Fruit fly (Drosophila melanogaster) whole organism, embryonic: ENCODE data around the gene Gs1l.

Source experiments
- ATbp ChIP-seq: fragments of 200-800 bp; sonication (Bioruptor generic); optimal IDR thresholded peaks from 2 replicates; lab custom pipeline; 2017; ENCODE audit warnings: missing biosample characterization, mild to moderate bottlenecking, missing genetic modification characterization, missing genetic modification reagents
- B-H1 ChIP-seq: fragments of 200-800 bp; sonication (Bioruptor generic); IDR thresholded peaks from 3 replicates; pipeline ENCODE4 v1.3.6; 2022; ENCODE audit warnings: missing biosample characterization, missing genetic modification characterization
- Bgb ChIP-seq: fragments of 200-800 bp; sonication (Bioruptor generic); IDR thresholded peaks from 2 replicates; pipeline ENCODE4 v1.3.6; 2022; ENCODE audit warnings: missing biosample characterization, missing genetic modification characterization; ENCODE audit not compliant: partially characterized antibody
- BtbVII ChIP-seq: fragments of 200-800 bp; sonication (Bioruptor generic); optimal IDR thresholded peaks from 3 replicates; lab custom pipeline; 2017; ENCODE audit warnings: missing biosample characterization, mild to moderate bottlenecking, missing genetic modification characterization
- Bteb2 ChIP-seq: fragments of 200-800 bp; sonication (Bioruptor generic); optimal IDR thresholded peaks from 2 replicates; lab custom pipeline; 2016; ENCODE audit warnings: missing biosample characterization, missing genetic modification characterization
- CG1024 ChIP-seq: fragments of 200-800 bp; sonication (Bioruptor generic); IDR thresholded peaks from 2 replicates; pipeline ENCODE4 v1.3.6; 2022; ENCODE audit warnings: missing biosample characterization, missing genetic modification characterization
- CG11456 ChIP-seq: fragments of 200-800 bp; sonication (Bioruptor generic); IDR thresholded peaks from 3 replicates; pipeline ENCODE4 v1.3.6; 2022; ENCODE audit warnings: missing biosample characterization, missing genetic modification characterization
- CG12744 ChIP-seq: fragments of 200-800 bp; sonication (Bioruptor generic); optimal IDR thresholded peaks from 2 replicates; lab custom pipeline; 2016; ENCODE audit warnings: missing biosample characterization, missing genetic modification characterization
- CG12942 ChIP-seq: fragments of 200-800 bp; sonication (Bioruptor generic); optimal IDR thresholded peaks from 3 replicates; lab custom pipeline; 2016; ENCODE audit warnings: missing biosample characterization, missing genetic modification characterization
- CG13123 ChIP-seq: fragments of 200-800 bp; sonication (Bioruptor generic); optimal IDR thresholded peaks from 2 replicates; lab custom pipeline; 2016; ENCODE audit warnings: missing biosample characterization, missing genetic modification characterization
- CG14050 ChIP-seq: fragments of 200-800 bp; sonication (Bioruptor generic); IDR thresholded peaks from 3 replicates; pipeline ENCODE4 v1.3.6; 2022; ENCODE audit warnings: missing biosample characterization, missing genetic modification characterization
- CG1603 ChIP-seq: fragments of 200-800 bp; sonication (Bioruptor generic); optimal IDR thresholded peaks from 2 replicates; lab custom pipeline; 2019; ENCODE audit warnings: missing biosample characterization, mild to moderate bottlenecking, missing genetic modification characterization, moderate library complexity
- CG18476 ChIP-seq: fragments of 200-800 bp; sonication (Bioruptor generic); optimal IDR thresholded peaks from 2 replicates; lab custom pipeline; 2016; ENCODE audit warnings: missing biosample characterization, mild to moderate bottlenecking, missing genetic modification characterization
- CG18599 ChIP-seq: fragments of 200-800 bp; sonication (Bioruptor generic); optimal IDR thresholded peaks from 3 replicates; lab custom pipeline; 2017; ENCODE audit warnings: missing biosample characterization, missing genetic modification characterization, mild to moderate bottlenecking, moderate library complexity, missing genetic modification reagents
- CG31224 ChIP-seq: fragments of 200-800 bp; sonication (Bioruptor generic); IDR thresholded peaks from 2 replicates; pipeline ENCODE4 v1.3.6; 2022; ENCODE audit warnings: missing biosample characterization, missing genetic modification characterization
- CG3847 ChIP-seq: fragments of 200-800 bp; sonication (Bioruptor generic); IDR thresholded peaks from 2 replicates; pipeline ENCODE4 v1.3.6; 2022; ENCODE audit warnings: missing biosample characterization, missing genetic modification characterization
- CG4424 ChIP-seq: fragments of 200-800 bp; sonication (Bioruptor generic); optimal IDR thresholded peaks from 3 replicates; lab custom pipeline; 2016; ENCODE audit warnings: missing biosample characterization, missing genetic modification characterization
- CG4730 ChIP-seq: fragments of 200-800 bp; sonication (Bioruptor generic); IDR thresholded peaks from 2 replicates; pipeline ENCODE4 v1.3.6; 2022; ENCODE audit warnings: missing biosample characterization, missing genetic modification characterization
- CG6254 ChIP-seq: fragments of 200-800 bp; sonication (Bioruptor generic); optimal IDR thresholded peaks from 3 replicates; lab custom pipeline; 2017; ENCODE audit warnings: mild to moderate bottlenecking, missing biosample characterization, missing genetic modification reagents, missing genetic modification characterization
- CG9817 ChIP-seq: fragments of 200-800 bp; sonication (Bioruptor generic); optimal IDR thresholded peaks from 2 replicates; lab custom pipeline; 2018; ENCODE audit warnings: missing biosample characterization, mild to moderate bottlenecking, missing genetic modification characterization, moderate library complexity
- CHES-1-like ChIP-seq: fragments of 200-800 bp; sonication (Bioruptor generic); optimal IDR thresholded peaks from 2 replicates; lab custom pipeline; 2016; ENCODE audit warnings: missing biosample characterization, missing genetic modification characterization
- E2f1 ChIP-seq: fragments of 200-800 bp; sonication (Bioruptor generic); IDR thresholded peaks from 2 replicates; pipeline ENCODE4 v1.3.6; 2022; ENCODE audit warnings: missing biosample characterization, missing genetic modification characterization
- E2f2 ChIP-seq: fragments of 200-800 bp; sonication (Bioruptor generic); IDR thresholded peaks from 2 replicates; pipeline ENCODE4 v1.3.6; 2022; ENCODE audit warnings: missing biosample characterization, missing genetic modification characterization
- Gug ChIP-seq: fragments of 200-800 bp; sonication (Bioruptor generic); IDR thresholded peaks from 4 replicates; pipeline ENCODE4 v1.3.6; 2022; ENCODE audit warnings: missing biosample characterization, missing genetic modification characterization
- Hr51 ChIP-seq, 2 experiments: fragments of 200-800 bp; sonication (Bioruptor generic); optimal IDR thresholded peaks; 2 replicates in 1 of 2; 3 replicates in 1 of 2; lab custom pipeline; 2016 to 2018; ENCODE audit warnings: missing biosample characterization in 2 of 2, missing genetic modification characterization in 2 of 2, mild to moderate bottlenecking in 1 of 2, moderate library complexity in 1 of 2
- MBD-R2 ChIP-seq: fragments of 200-800 bp; sonication (Bioruptor generic); IDR thresholded peaks from 2 replicates; pipeline ENCODE4 v1.3.6; 2022; ENCODE audit warnings: missing biosample characterization, missing genetic modification characterization
- Nf-YC ChIP-seq: fragments of 200-800 bp; optimal IDR thresholded peaks from 3 replicates; lab custom pipeline; 2019; ENCODE audit warnings: missing biosample characterization, mild to moderate bottlenecking, missing genetic modification characterization, moderate library complexity
- Side ChIP-seq: fragments of 200-800 bp; sonication (Bioruptor generic); optimal IDR thresholded peaks from 2 replicates; lab custom pipeline; 2016; ENCODE audit warnings: missing biosample characterization, missing genetic modification characterization
- ase ChIP-seq: fragments of 200-800 bp; sonication (Bioruptor generic); IDR thresholded peaks from 3 replicates; pipeline ENCODE4 v1.3.6; 2022; ENCODE audit warnings: missing biosample characterization, missing genetic modification characterization
- az2 ChIP-seq: fragments of 200-800 bp; sonication (Bioruptor generic); optimal IDR thresholded peaks from 3 replicates; lab custom pipeline; 2016; ENCODE audit warnings: missing biosample characterization, missing genetic modification characterization
- bab2 ChIP-seq: fragments of 200-800 bp; sonication (Bioruptor generic); optimal IDR thresholded peaks from 2 replicates; lab custom pipeline; 2016; ENCODE audit warnings: missing biosample characterization, missing genetic modification characterization
- br ChIP-seq: fragments of >200 bp; optimal IDR thresholded peaks from 2 replicates; lab custom pipeline; 2017
- dmrt99B ChIP-seq: fragments of 200-800 bp; sonication (Bioruptor generic); optimal IDR thresholded peaks from 2 replicates; lab custom pipeline; 2018; ENCODE audit warnings: missing biosample characterization, mild to moderate bottlenecking, missing genetic modification characterization, moderate library complexity
- fd3F ChIP-seq: fragments of 200-800 bp; sonication (Bioruptor generic); optimal IDR thresholded peaks from 2 replicates; lab custom pipeline; 2018; ENCODE audit warnings: missing biosample characterization, mild to moderate bottlenecking, missing genetic modification characterization, moderate library complexity
- gfzf ChIP-seq: fragments of 200-800 bp; sonication (Bioruptor generic); optimal IDR thresholded peaks from 2 replicates; lab custom pipeline; 2016; ENCODE audit warnings: missing biosample characterization, mild to moderate bottlenecking, missing genetic modification characterization, moderate library complexity
- gro ChIP-seq: fragments of 200-800 bp; sonication (Bioruptor generic); optimal IDR thresholded peaks from 2 replicates; lab custom pipeline; 2016; ENCODE audit warnings: missing biosample characterization, missing genetic modification characterization
- inv ChIP-seq: fragments of 200-800 bp; sonication (Bioruptor generic); IDR thresholded peaks from 2 replicates; pipeline ENCODE4 v1.3.6; 2022; ENCODE audit warnings: missing biosample characterization, missing genetic modification characterization; ENCODE audit not compliant: partially characterized antibody
- ken ChIP-seq: fragments of 200-800 bp; sonication (Bioruptor generic); IDR thresholded peaks from 3 replicates; pipeline ENCODE4 v1.3.6; 2022; ENCODE audit warnings: missing biosample characterization, missing genetic modification characterization
- knrl ChIP-seq: fragments of 200-800 bp; sonication (Bioruptor generic); IDR thresholded peaks from 3 replicates; pipeline ENCODE4 v1.3.6; 2022; ENCODE audit warnings: missing biosample characterization, missing genetic modification characterization; ENCODE audit not compliant: partially characterized antibody
- lbe ChIP-seq: fragments of 200-800 bp; sonication (Bioruptor generic); optimal IDR thresholded peaks from 2 replicates; lab custom pipeline; 2016; ENCODE audit warnings: missing biosample characterization, mild to moderate bottlenecking, missing genetic modification characterization
- lilli ChIP-seq: fragments of 200-800 bp; sonication (Bioruptor generic); optimal IDR thresholded peaks from 3 replicates; lab custom pipeline; 2016; ENCODE audit warnings: missing biosample characterization, missing genetic modification characterization
- scrt ChIP-seq: fragments of 200-800 bp; sonication (Bioruptor generic); optimal IDR thresholded peaks from 2 replicates; lab custom pipeline; 2018; ENCODE audit warnings: missing biosample characterization, mild to moderate bottlenecking, missing genetic modification characterization, moderate library complexity
- sd ChIP-seq: fragments of 200-800 bp; sonication (Bioruptor generic); optimal IDR thresholded peaks from 3 replicates; lab custom pipeline; 2018; ENCODE audit warnings: missing biosample characterization, mild to moderate bottlenecking, missing genetic modification characterization, moderate library complexity
- slbo ChIP-seq: fragments of 200-800 bp; sonication (Bioruptor generic); IDR thresholded peaks from 2 replicates; pipeline ENCODE4 v1.3.6; 2022; ENCODE audit warnings: missing biosample characterization, missing genetic modification characterization
- sna ChIP-seq: fragments of 200-800 bp; sonication (Bioruptor generic); IDR thresholded peaks from 2 replicates; pipeline ENCODE4 v1.3.6; 2022; ENCODE audit warnings: missing biosample characterization, missing genetic modification characterization; ENCODE audit not compliant: partially characterized antibody
- tio ChIP-seq: fragments of 200-800 bp; sonication (Bioruptor generic); optimal IDR thresholded peaks from 2 replicates; lab custom pipeline; 2017; ENCODE audit warnings: missing biosample characterization, missing genetic modification characterization, inconsistent platforms
- z ChIP-seq: fragments of 200-800 bp; sonication (Bioruptor generic); IDR thresholded peaks from 3 replicates; pipeline ENCODE4 v1.3.6; 2022; ENCODE audit warnings: missing biosample characterization, missing genetic modification characterization
- zfh1 ChIP-seq: fragments of 200-800 bp; sonication (Bioruptor generic); IDR thresholded peaks from 3 replicates; pipeline ENCODE4 v1.3.6; 2022; ENCODE audit warnings: missing biosample characterization, missing genetic modification characterization

The Gs1l gene

dm6 chr2L:4440881-4441737 lies 15.5 kb downstream of the Gs1l start, which contains the start of gene CG15431 (continued):
- peak; percentile 52; the same call in 2 of the 3 replicates for TF ChIP-seq ase (GFP tag; lab: Robert Waterston, UW)
- TF ChIP-seq B-H1 (GFP tag; lab: Robert Waterston, UW): 0 out of 3 replicates have a peak, but pooled peaks have one; percentile 37
- peak; percentile 49; the same call in 1 of the 2 replicates for TF ChIP-seq Bgb (GFP tag; lab: Robert Waterston, UW)
- peak; percentile 29 for TF ChIP-seq Bteb2
- TF ChIP-seq gfzf: no peak
- TF ChIP-seq BtbVII: peak; percentile 43
- TF ChIP-seq scrt (GFP tag; lab: Kevin White, UChicago): peak; percentile 55
- TF ChIP-seq zfh1 (GFP tag; lab: Robert Waterston, UW): peak; percentile 40; the same call in 1 of the 3 replicates
- TF ChIP-seq CG18476: peak; percentile 45
- peak; percentile 52 to 62 for TF ChIP-seq Hr51 (GFP tag; optimal IDR thresholded peaks at IDR 0.05; lab: Kevin White, UChicago)
- TF ChIP-seq CG4424 (GFP tag; lab: Kevin White, UChicago): peak; percentile 17
- peak; percentile 39 for TF ChIP-seq CG3847 (GFP tag; lab: Robert Waterston, UW)
- TF ChIP-seq E2f1 (GFP tag; lab: Robert Waterston, UW): peak; percentile 60
- TF ChIP-seq CG12942 (GFP tag; lab: Kevin White, UChicago): peak; percentile 33
- TF ChIP-seq Nf-YC (tag; lab: Kevin White, UChicago): peak; percentile 1
- TF ChIP-seq sd (tag; lab: Kevin White, UChicago): peak; percentile 67
- peak; percentile 72 for TF ChIP-seq CG11456 (GFP tag; lab: Robert Waterston, UW)
- no peak for TF ChIP-seq inv (GFP tag; lab: Robert Waterston, UW)
- no peak for TF ChIP-seq tio
- peak; percentile 5 for TF ChIP-seq CG13123 (GFP tag; lab: Kevin White, UChicago)
- TF ChIP-seq br (lab: Kevin White, UChicago): no peak
- 0 out of 3 replicates have a peak, but pooled peaks have one; percentile 42 for TF ChIP-seq ken
- peak; percentile 8 for TF ChIP-seq CG6254
- peak; percentile 37; the same call in 1 of the 2 replicates for TF ChIP-seq CG31224
- 0 out of 2 replicates have a peak, but pooled peaks have one; percentile 40 for TF ChIP-seq CG1024 (GFP tag; lab: Robert Waterston, UW)
- peak; percentile 33; the same call in 1 of the 4 replicates for TF ChIP-seq Gug (GFP tag; lab: Robert Waterston, UW)
- TF ChIP-seq z: no peak
- TF ChIP-seq dmrt99B (tag; lab: Kevin White, UChicago): peak; percentile 73
- peak; percentile 78 for TF ChIP-seq slbo (GFP tag; lab: Robert Waterston, UW)
- TF ChIP-seq CG1603: peak; percentile 27
- peak; percentile 46; the same call in 2 of the 3 replicates for TF ChIP-seq CG14050
- TF ChIP-seq knrl (GFP tag; lab: Robert Waterston, UW): no peak
- TF ChIP-seq E2f2 (GFP tag; lab: Robert Waterston, UW): peak; percentile 48
- TF ChIP-seq CHES-1-like: no peak
- peak; percentile 85 for TF ChIP-seq CG18599 (GFP tag; lab: Kevin White, UChicago)
- TF ChIP-seq CG9817 (tag; lab: Kevin White, UChicago): peak; percentile 29
- TF ChIP-seq CG12744 (GFP tag; lab: Kevin White, UChicago): peak; percentile 25
- TF ChIP-seq bab2 (GFP tag; lab: Kevin White, UChicago): peak; percentile 33
- TF ChIP-seq gro (GFP tag; lab: Kevin White, UChicago): peak; percentile 42
- TF ChIP-seq CG4730 (GFP tag; lab: Robert Waterston, UW): no peak
- no peak for TF ChIP-seq sna (GFP tag; lab: Robert Waterston, UW)
- TF ChIP-seq Side (GFP tag; lab: Kevin White, UChicago): no peak
- peak; percentile 52 for TF ChIP-seq az2
- TF ChIP-seq lilli (GFP tag; lab: Kevin White, UChicago): peak; percentile 69
- peak; percentile 35; the same call in 1 of the 2 replicates for TF ChIP-seq MBD-R2
- no peak for TF ChIP-seq lbe (GFP tag; lab: Kevin White, UChicago)
- TF ChIP-seq fd3F (GFP tag; lab: Kevin White, UChicago): peak; percentile 49
- peak; percentile 67 for TF ChIP-seq ATbp (GFP tag; lab: Kevin White, UChicago)
